Worm (Caenorhabditis elegans) whole organism, L4/young adult: ENCODE results near the gene col-73.

Experiments
- dao-5 ChIP-seq: sonication (generic microtip); optimal IDR thresholded peaks from 2 replicates; lab custom pipeline; 2016; ENCODE audit warnings: missing genotype, missing genetic modification characterization, moderate library complexity, missing compliant biosample characterization
- him-1 ChIP-seq: sonication (generic microtip); optimal IDR thresholded peaks from 2 replicates; lab custom pipeline; 2016; ENCODE audit warnings: missing genotype, missing genetic modification reagents, missing genetic modification characterization, missing compliant biosample characterization

DNA sequence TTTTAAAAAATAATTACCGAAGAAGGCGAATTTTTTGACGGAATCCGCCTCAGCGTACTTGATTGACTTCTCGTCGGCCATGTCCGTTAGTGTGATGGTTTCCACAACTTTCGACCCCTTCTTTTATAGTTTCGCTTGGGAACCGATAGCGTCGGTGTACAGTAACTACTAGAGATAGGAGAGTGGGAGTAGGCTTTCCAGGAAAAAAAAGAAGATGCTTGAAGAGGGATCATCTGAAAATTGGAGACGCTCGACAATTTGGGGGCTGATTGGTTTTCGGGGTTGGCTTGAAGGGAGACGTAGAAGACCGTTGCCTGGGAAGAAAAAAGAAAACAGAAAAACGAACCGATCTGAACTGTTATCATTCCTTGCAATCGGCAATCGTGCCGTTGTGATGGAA, 2.2 kb downstream of the col-73 start, which contains the start of gene col-20:
- TF ChIP-seq him-1 (tag; lab: Kevin White, UChicago) (no peak), dao-5 (tag; lab: Kevin White, UChicago) (no peak)
